Fruit fly (Drosophila melanogaster) whole organism, prepupa: ENCODE results near the gene CG7246.
A peak's percentile ranks its signal among the peaks of the same experiment; 100 is the strongest.

Source experiments
- Blimp-1 ChIP-seq: fragments of 200-800 bp; sonication (Bioruptor generic); optimal IDR thresholded peaks from 3 replicates; lab custom pipeline; 2017; ENCODE audit warnings: missing biosample characterization, missing genetic modification characterization, mild to moderate bottlenecking, moderate library complexity, missing genetic modification reagents
- CG11294 ChIP-seq: fragments of 200-800 bp; sonication (Bioruptor generic); IDR thresholded peaks from 2 replicates; pipeline ENCODE4 v1.3.6; 2022; ENCODE audit warnings: missing biosample characterization, missing genetic modification characterization
- Eip75B ChIP-seq: fragments of 200-800 bp; sonication (Bioruptor generic); optimal IDR thresholded peaks from 3 replicates; lab custom pipeline; 2016; ENCODE audit warnings: missing biosample characterization, missing genetic modification characterization
- Eip78C ChIP-seq: fragments of 200-800 bp; sonication (Bioruptor generic); peaks from one replicate; lab custom pipeline; 2016; ENCODE audit warnings: missing biosample characterization, missing genetic modification characterization
- Ets21C ChIP-seq: fragments of 200-800 bp; sonication (Bioruptor generic); optimal IDR thresholded peaks from 3 replicates; lab custom pipeline; 2016; ENCODE audit warnings: missing biosample characterization, missing genetic modification characterization
- Gug ChIP-seq: fragments of 200-800 bp; sonication (Bioruptor generic); IDR thresholded peaks from 2 replicates; pipeline ENCODE4 v1.3.6; 2022; ENCODE audit warnings: missing biosample characterization, missing genetic modification characterization
- Lpt ChIP-seq: fragments of 200-800 bp; sonication (Bioruptor generic); optimal IDR thresholded peaks from 3 replicates; lab custom pipeline; 2016; ENCODE audit warnings: missing biosample characterization, missing genetic modification characterization
- Sox14 ChIP-seq: fragments of 200-800 bp; sonication (Bioruptor generic); optimal IDR thresholded peaks from 3 replicates; lab custom pipeline; 2016; ENCODE audit warnings: missing biosample characterization, missing genetic modification characterization
- Sox15 ChIP-seq: fragments of 200-800 bp; sonication (Bioruptor generic); optimal IDR thresholded peaks from 3 replicates; lab custom pipeline; 2016; ENCODE audit warnings: missing biosample characterization, missing genetic modification characterization
- dsx ChIP-seq: fragments of 200-800 bp; optimal IDR thresholded peaks from 3 replicates; lab custom pipeline; 2019; ENCODE audit warnings: missing biosample characterization, mild to moderate bottlenecking, missing genetic modification characterization, moderate library complexity; ENCODE audit not compliant: poor library complexity, severe bottlenecking

DNA sequence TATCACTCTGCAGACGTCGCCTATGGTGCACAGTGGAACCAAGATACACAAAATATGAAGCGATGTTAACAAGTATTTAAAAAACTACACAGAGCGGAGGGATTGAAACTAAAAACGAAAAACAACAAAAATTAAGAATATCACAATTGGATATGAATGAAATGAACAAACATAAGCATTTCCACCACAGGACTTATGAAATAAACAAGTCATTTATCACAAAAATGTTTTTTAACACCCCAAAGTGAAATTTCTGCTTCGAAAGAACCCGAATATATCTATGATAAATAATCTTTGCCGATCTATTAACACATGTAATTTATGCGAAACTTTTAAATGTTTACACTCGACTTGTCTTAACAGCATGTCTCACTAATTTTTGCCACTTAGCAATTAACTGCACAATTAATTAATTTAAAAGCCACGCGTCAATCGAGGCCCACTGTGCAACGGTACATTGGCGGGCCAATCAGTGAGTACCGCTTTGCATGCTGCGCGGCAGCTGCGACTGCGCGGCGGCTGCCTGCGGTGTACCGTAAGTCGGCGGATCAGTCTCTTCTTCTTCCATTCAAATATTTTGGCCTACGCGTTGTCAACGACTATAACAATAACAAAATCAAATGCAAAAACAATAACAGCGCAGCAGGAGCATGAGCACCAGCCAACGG lies 38.9 kb downstream of the CG7246 start:
- no peak; the same call in 1 of the 2 replicates for TF ChIP-seq Gug (GFP tag; lab: Robert Waterston, UW)
- peak; percentile 33 for TF ChIP-seq Sox15 (GFP tag; lab: Kevin White, UChicago)
- TF ChIP-seq Ets21C (GFP tag; lab: Kevin White, UChicago) = peak; percentile 8
- TF ChIP-seq dsx (GFP tag; lab: Kevin White, UChicago) = no peak
- TF ChIP-seq Eip78C = peak; percentile 95
- peak; percentile 13 for TF ChIP-seq Eip75B (GFP tag; lab: Kevin White, UChicago)
- TF ChIP-seq Sox14 (GFP tag; lab: Kevin White, UChicago) = peak; percentile 48
- no peak for TF ChIP-seq Blimp-1
- TF ChIP-seq Lpt (GFP tag; lab: Kevin White, UChicago) = peak; percentile 5
- no peak for TF ChIP-seq CG11294 (GFP tag; lab: Robert Waterston, UW)
